Fruit fly (Drosophila melanogaster): Measurements from ENCODE around the gene CG13005.

Gene CG13005

DNA sequence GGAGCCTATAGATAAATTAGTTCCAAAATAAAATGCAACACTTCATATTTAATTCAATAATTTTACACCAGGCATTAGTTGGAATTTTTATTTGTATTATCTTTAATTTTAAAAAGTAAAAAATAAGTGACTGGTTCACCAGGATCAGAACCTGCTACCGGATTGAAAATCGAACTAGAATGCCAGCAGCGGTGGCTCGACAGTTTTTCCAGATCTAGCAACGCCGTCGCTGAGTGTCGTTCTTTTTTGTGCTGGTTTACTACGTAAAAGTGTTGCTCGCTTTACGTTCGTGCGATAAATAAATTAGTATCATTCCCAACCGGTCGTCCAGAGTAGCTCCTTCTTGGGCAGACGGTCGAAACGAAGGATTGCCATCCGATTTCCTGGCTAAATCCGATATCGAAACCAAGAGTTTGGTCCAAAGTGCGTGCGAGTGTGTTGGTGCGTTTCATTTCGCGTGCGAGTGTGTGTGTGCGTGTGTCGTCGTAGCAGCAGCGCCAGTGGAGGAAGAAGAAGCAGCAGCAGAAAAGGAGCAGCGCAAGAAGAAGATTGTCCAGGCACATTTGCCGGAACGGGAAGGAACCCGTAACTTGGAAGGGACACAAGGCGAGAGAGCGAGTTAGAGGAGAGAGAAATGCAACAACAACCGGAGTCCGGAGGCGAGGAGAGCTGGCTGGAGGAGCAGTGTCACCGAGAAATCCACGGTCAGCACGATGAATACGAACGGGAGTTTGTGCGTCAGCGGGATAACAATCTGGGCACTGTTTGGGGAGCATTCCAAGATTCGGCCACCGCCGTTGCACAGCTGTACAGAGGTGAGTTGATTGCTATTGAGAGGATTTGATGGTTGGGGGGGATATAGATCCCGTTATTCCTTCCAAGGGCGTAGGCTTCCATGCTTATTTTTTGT lies 11.3 kb upstream of the CG13005 start, which contains the start of gene CG4768 (continued):
- TF ChIP-seq slbo (GFP tag; IDR thresholded peaks at IDR 0.05) (0 out of 2 replicates have a peak, but pooled peaks have one; percentile 17), CG12659 (GFP tag; optimal IDR thresholded peaks at IDR 0.05) (peak; percentile 2), cwo (GFP tag; optimal IDR thresholded peaks at IDR 0.05) (no peak), CG5953 (GFP tag; IDR thresholded peaks at IDR 0.05) (no peak), NC2α (GFP tag; optimal IDR thresholded peaks at IDR 0.05) (no peak), h (optimal IDR thresholded peaks at IDR 0.05) (no peak), BtbVII (GFP tag; optimal IDR thresholded peaks at IDR 0.05) (no peak), Nf-YC (tag; optimal IDR thresholded peaks at IDR 0.05) (no peak), MTF-1 (GFP tag; optimal IDR thresholded peaks at IDR 0.05; ENCODE audit: borderline replicate concordance) (no peak), CG2120 (GFP tag; optimal IDR thresholded peaks at IDR 0.05) (no peak), sob (GFP tag; IDR thresholded peaks at IDR 0.05) (no peak), pzg (GFP tag; optimal IDR thresholded peaks at IDR 0.05) (peak; percentile 25), Dek (tag; optimal IDR thresholded peaks at IDR 0.05) (no peak), gt (GFP tag; IDR thresholded peaks at IDR 0.05) (no peak), Xbp1 (GFP tag; optimal IDR thresholded peaks at IDR 0.05) (no peak), lov (optimal IDR thresholded peaks at IDR 0.05) (no peak), lov (GFP tag; IDR thresholded peaks at IDR 0.05) (no peak), CG2678 (tag; optimal IDR thresholded peaks at IDR 0.05) (no peak), hb (GFP tag; IDR thresholded peaks at IDR 0.05; ENCODE audit: partially characterized antibody) (no peak), CG7745 (tag; optimal IDR thresholded peaks at IDR 0.05) (no peak), NK7.1 (GFP tag; optimal IDR thresholded peaks at IDR 0.05) (no peak), trh (GFP tag; optimal IDR thresholded peaks at IDR 0.05) (no peak), D19A (tag; optimal IDR thresholded peaks at IDR 0.05) (no peak), CG15011 (GFP tag; optimal IDR thresholded peaks at IDR 0.05) (no peak), prd (optimal IDR thresholded peaks at IDR 0.05) (no peak), prd (GFP tag; IDR thresholded peaks at IDR 0.05) (0 out of 3 replicates have a peak, but pooled peaks have one; percentile 7), Myb (GFP tag; optimal IDR thresholded peaks at IDR 0.05) (no peak), BEAF-32 (GFP tag; optimal IDR thresholded peaks at IDR 0.05) (peak; percentile 24), Aef1 (GFP tag; IDR thresholded peaks at IDR 0.05) (no peak), Dll (GFP tag; IDR thresholded peaks at IDR 0.05; ENCODE audit: partially characterized antibody) (no peak; the same call in 3 of the 4 replicates), zen2 (GFP tag; IDR thresholded peaks at IDR 0.05; ENCODE audit: partially characterized antibody) (no peak), Lhr (GFP tag; optimal IDR thresholded peaks at IDR 0.05) (no peak), bab2 (GFP tag; optimal IDR thresholded peaks at IDR 0.05) (no peak), stc (GFP tag; IDR thresholded peaks at IDR 0.05) (no peak), CG13424 (tag; optimal IDR thresholded peaks at IDR 0.05) (no peak), bigmax (GFP tag; optimal IDR thresholded peaks at IDR 0.05) (no peak), pita (GFP tag; optimal IDR thresholded peaks at IDR 0.05) (no peak), E2f2 (GFP tag; IDR thresholded peaks at IDR 0.05) (peak; percentile 27; the same call in 1 of the 2 replicates), CG9797 (GFP tag; optimal IDR thresholded peaks at IDR 0.05) (no peak), CG14667 (GFP tag; IDR thresholded peaks at IDR 0.05) (no peak), NfI (GFP tag; optimal IDR thresholded peaks at IDR 0.05) (peak; percentile 19), CG8290 (GFP tag; optimal IDR thresholded peaks at IDR 0.05) (no peak), CG8290 (tag; optimal IDR thresholded peaks at IDR 0.05) (peak in 1 of 2 experiments; percentile 3), tup (GFP tag; optimal IDR thresholded peaks at IDR 0.05) (no peak), cg (GFP tag; optimal IDR thresholded peaks at IDR 0.05) (peak; percentile 86), CG13624 (GFP tag; optimal IDR thresholded peaks at IDR 0.05) (peak; percentile 7), Hey (tag; optimal IDR thresholded peaks at IDR 0.05) (no peak), CG17359 (tag; optimal IDR thresholded peaks at IDR 0.05) (no peak), yki (optimal IDR thresholded peaks at IDR 0.05) (no peak), Lim3 (GFP tag; IDR thresholded peaks at IDR 0.05) (no peak)

Data from whole organism, embryonic.